Fruit fly (Drosophila melanogaster) whole organism, wandering third instar larva: ENCODE results near the gene Invadolysin.

Experiments used
- CG32264 ChIP-seq: fragments of 200-800 bp; sonication (Bioruptor generic); optimal IDR thresholded peaks from 2 replicates; lab custom pipeline; 2016; ENCODE audit warnings: missing biosample characterization, missing genetic modification characterization
- GATAd ChIP-seq: sonication (Bioruptor generic); optimal IDR thresholded peaks from 2 replicates; lab custom pipeline; 2016; ENCODE audit warnings: missing biosample characterization, missing genetic modification characterization
- HLH106 ChIP-seq: fragments of 200-800 bp; optimal IDR thresholded peaks from 3 replicates; lab custom pipeline; 2019; ENCODE audit warnings: missing biosample characterization, mild to moderate bottlenecking, missing genetic modification characterization, moderate library complexity
- Hr78 ChIP-seq: fragments of >200 bp; optimal IDR thresholded peaks from 2 replicates; lab custom pipeline; 2017; ENCODE audit warnings: missing biosample characterization, missing genetic modification characterization
- N ChIP-seq: fragments of >200 bp; optimal IDR thresholded peaks from 2 replicates; lab custom pipeline; 2018; ENCODE audit warnings: missing biosample characterization, missing external identifiers, missing genetic modification characterization
- OdsH ChIP-seq: fragments of 200-800 bp; sonication (Bioruptor generic); optimal IDR thresholded peaks from 2 replicates; lab custom pipeline; 2016; ENCODE audit warnings: missing biosample characterization, mild to moderate bottlenecking, missing genetic modification characterization
- Rel ChIP-seq, 2 experiments: fragments of 200-800 bp; sonication (Bioruptor generic) in 1 of 2; optimal IDR thresholded peaks; 2 replicates in 1 of 2; 3 replicates in 1 of 2; lab custom pipeline; 2016 to 2019; ENCODE audit warnings: mild to moderate bottlenecking in 2 of 2, missing biosample characterization in 2 of 2, missing genetic modification characterization in 2 of 2, moderate library complexity in 1 of 2
- Sp1 ChIP-seq: fragments of 200-800 bp; sonication (Bioruptor generic); optimal IDR thresholded peaks from 3 replicates; lab custom pipeline; 2019; ENCODE audit warnings: missing biosample characterization, mild to moderate bottlenecking, missing genetic modification characterization, moderate library complexity
- h ChIP-seq: fragments of 200-800 bp; sonication (Bioruptor generic); optimal IDR thresholded peaks from 3 replicates; lab custom pipeline; 2016; ENCODE audit warnings: missing biosample characterization, mild to moderate bottlenecking, missing genetic modification characterization
- psq ChIP-seq: fragments of 200-800 bp; sonication (Bioruptor generic); optimal IDR thresholded peaks from 3 replicates; lab custom pipeline; 2017; ENCODE audit warnings: missing biosample characterization, mild to moderate bottlenecking, missing genetic modification characterization, moderate library complexity

dm6 chr3R:10206740-10207139 is 62.3 kb downstream of the Invadolysin start:
- no peak for TF ChIP-seq N
- no peak for TF ChIP-seq Hr78 (GFP tag; lab: Kevin White, UChicago)
- TF ChIP-seq CG32264 (GFP tag; lab: Kevin White, UChicago): no peak
- TF ChIP-seq OdsH (GFP tag; lab: Kevin White, UChicago): no peak
- no peak for TF ChIP-seq h (GFP tag; lab: Kevin White, UChicago)
- TF ChIP-seq GATAd: no peak
- no peak for TF ChIP-seq Sp1
- TF ChIP-seq HLH106 (tag; lab: Kevin White, UChicago): no peak
- TF ChIP-seq Rel (GFP tag; optimal IDR thresholded peaks at IDR 0.05; lab: Kevin White, UChicago): no peak
- no peak for TF ChIP-seq Rel (tag; optimal IDR thresholded peaks at IDR 0.05; lab: Kevin White, UChicago)
- no peak for TF ChIP-seq psq
